Fruit fly (Drosophila melanogaster): ENCODE measurements around the gene CG31360.

CG31360 gene

DNA sequence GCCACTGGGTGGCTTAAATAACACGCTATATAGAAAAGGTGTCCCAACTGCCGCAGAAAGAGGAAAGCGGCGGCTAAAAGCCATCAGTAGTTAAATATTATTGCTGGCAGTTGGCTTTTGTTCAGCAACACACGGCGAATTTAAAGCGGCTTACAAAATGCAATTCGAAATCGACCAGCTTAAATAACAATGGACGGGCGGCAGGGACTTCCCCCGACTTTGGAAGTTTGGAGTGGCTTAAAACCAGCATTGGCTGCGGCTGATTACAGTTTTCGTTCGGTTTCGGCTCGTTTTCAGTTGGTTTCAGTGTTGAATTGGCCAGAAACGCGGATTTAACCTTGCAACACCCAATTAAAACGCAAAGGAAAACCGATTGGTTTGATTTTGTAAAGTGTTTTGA lies 20.2 kb downstream of the CG31360 start:
- no peak for TF ChIP-seq noc (tag; optimal IDR thresholded peaks at IDR 0.05)

dm6 chr3R:17705899-17706831 lies 21.3 kb downstream of the CG31360 start:
- no peak for TF ChIP-seq noc (tag; optimal IDR thresholded peaks at IDR 0.05)

DNA sequence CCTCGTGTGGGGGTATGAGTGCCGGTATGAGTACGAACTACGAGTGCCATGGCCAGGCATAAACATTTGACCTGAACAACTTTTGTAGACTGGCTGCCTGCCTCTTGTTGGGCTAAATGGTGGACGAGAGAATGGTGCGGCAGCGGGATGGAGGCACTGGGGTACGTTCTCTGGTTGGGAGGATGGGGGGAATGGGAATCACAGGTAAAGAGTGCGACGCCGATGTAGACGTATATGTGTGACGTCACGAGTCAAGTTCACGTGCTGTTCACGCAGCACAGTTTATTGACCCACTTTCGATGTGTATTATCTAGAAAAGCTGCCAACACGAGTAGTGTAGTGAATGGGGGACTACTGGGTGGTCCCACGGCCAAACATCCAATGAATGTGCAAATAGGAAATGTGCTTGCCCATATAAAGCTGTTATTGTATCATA lies 22.1 kb downstream of the CG31360 start:
- no peak for TF ChIP-seq noc (tag; optimal IDR thresholded peaks at IDR 0.05)

DNA sequence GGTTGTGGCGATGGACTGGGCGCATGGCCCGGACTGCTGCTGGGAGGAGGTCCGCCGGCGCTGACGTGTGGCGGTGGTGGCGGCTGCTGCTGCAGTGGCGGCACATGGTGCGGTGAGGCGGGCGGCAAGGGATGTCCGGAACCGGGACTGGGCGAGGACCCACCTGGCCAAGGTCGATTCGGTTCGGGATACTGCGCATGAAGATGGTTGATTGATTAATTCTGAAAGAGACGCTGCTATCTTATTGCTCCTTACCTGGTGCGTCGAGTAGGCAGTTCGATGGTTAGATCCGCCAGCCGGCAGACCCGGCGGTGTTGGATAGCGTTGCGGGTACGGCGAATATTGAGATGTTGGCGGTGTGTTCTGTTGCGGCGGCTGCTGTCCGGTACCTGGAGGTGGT lies 22.9 kb downstream of the CG31360 start:
- TF ChIP-seq noc (tag; optimal IDR thresholded peaks at IDR 0.05), result no peak

- TF ChIP-seq noc (tag; optimal IDR thresholded peaks at IDR 0.05), result no peak
Measured at dm6 chr3R:17708778-17709476, 24.0 kb downstream of the CG31360 start.

- TF ChIP-seq noc (tag; optimal IDR thresholded peaks at IDR 0.05), result no peak
Measured at dm6 chr3R:17709623-17710145, 24.8 kb downstream of the CG31360 start.

dm6 chr3R:17710418-17710817 lies 25.5 kb downstream of the CG31360 start:
- no peak for TF ChIP-seq noc (tag; optimal IDR thresholded peaks at IDR 0.05)

- TF ChIP-seq noc (tag; optimal IDR thresholded peaks at IDR 0.05), result no peak
Measured at dm6 chr3R:17710900-17711645, 26.2 kb downstream of the CG31360 start.

dm6 chr3R:17711646-17711975 lies 26.7 kb downstream of the CG31360 start:
- no peak for TF ChIP-seq noc (tag; optimal IDR thresholded peaks at IDR 0.05)

DNA sequence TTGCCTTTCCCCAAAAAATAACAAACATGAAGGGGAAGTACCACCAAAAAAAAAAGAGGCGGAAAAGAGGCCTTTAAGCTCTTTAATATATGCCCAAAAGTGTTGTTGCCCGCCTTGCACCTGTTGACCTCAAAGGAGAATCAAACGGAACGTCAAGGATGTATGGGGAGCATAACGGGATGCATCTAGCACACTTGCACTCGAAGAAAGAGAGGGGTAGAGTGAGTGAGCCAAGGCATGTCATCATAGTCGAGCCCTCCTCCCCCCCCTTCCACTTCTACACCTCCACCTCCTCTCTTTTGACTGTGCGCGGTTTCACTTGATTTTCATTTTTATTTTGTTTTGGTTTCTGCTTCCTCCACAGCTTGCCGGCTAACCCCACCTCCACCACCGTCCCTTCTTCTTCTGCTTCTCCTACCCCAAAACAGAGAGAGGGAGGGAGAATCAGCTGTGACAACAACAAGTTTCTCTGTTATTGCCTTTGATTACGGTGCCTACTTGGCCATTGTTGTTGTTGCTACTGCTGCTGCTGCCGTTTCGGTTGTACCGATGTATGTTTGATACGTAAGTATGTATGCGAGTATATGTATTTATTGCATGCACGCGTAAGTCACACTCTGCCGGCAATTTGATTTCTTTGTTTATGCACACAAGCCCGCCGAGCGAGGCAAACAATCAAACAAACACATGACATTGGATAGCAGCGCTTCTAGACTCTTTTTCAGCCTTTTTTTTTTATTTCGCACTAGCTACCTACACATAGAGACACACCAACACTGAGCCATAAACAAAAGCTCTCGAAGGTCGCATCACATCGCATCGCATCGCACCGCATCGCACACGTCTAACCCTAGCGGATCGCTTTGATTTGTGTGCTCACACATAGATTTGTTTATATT lies 28.0 kb downstream of the CG31360 start:
- TF ChIP-seq noc (tag; optimal IDR thresholded peaks at IDR 0.05), result no peak

DNA sequence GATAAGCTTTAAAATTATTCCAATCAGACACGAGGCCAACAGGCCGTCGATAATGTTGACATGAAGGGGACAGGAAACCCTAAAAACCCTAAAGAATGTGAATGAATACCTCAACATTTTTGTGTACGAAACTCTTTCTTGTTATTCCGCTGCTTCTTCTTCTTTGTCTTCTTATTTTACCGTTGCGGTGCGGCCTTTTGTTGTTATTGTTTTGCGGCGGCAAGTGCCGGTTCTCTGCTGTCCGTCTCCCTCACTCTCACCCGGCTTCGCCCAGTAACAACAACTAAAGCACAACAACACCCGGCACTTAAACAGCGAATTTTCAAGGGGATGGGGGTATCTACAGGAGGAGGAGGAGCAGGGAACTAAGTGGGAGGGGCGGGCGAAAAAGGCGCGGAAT lies 29.5 kb downstream of the CG31360 start:
- peak; percentile 6 for TF ChIP-seq noc (tag; optimal IDR thresholded peaks at IDR 0.05)

- TF ChIP-seq noc (tag; optimal IDR thresholded peaks at IDR 0.05), result no peak
Measured at dm6 chr3R:17714773-17715344, 30.0 kb downstream of the CG31360 start.

- no peak for TF ChIP-seq noc (tag; optimal IDR thresholded peaks at IDR 0.05)
Measured at dm6 chr3R:17716858-17717596, 32.1 kb downstream of the CG31360 start.

DNA sequence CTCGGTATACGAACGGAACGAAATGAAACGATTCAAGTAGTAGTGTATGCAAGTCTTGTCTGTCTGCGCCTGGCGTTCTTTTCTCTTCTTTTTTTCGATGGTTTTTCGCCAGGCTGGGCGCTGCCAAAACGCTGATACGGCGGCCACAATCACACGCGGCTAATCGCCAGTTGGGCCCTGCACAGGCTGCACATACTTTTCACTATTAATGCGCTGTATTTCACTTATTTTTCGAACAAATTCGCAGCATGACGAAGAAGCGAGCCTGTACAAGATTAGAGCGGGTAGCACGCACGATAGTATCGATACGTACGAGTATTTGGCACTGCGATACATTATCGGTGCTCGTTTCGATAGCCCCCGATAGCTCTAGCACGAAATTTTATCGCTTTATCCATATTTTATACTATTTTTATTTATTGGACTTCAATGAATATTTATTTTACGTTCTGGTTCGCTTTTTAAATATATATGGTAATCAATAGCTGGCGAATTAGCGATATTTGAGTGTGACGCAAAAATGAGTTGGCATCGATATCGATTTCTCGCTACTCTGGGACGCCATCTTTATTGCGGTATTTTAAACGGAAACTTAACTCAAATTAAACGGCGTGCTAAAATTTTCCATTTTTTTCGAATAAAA lies 33.3 kb downstream of the CG31360 start, which contains the start of gene osa:
Gene osa (minus strand): TSS at position 300 of the 643 bp plus-strand sequence.
- TF ChIP-seq noc (tag; optimal IDR thresholded peaks at IDR 0.05), result peak; percentile 24

Data from whole organism, larva.